Fruit fly (Drosophila melanogaster) whole organism, embryonic: Measurements from ENCODE around the gene CG15170.
A peak's percentile ranks its signal among the peaks of the same experiment; 100 is the strongest.

Experiments used
- Blimp-1 ChIP-seq: fragments of 200-800 bp; sonication (Bioruptor generic); optimal IDR thresholded peaks from 3 replicates; lab custom pipeline; 2018; ENCODE audit warnings: missing biosample characterization, missing genetic modification characterization, mild to moderate bottlenecking, moderate library complexity, missing genetic modification reagents
- CG10431 ChIP-seq: fragments of 200-800 bp; sonication (Bioruptor generic); optimal IDR thresholded peaks from 3 replicates; lab custom pipeline; 2018; ENCODE audit warnings: missing biosample characterization, mild to moderate bottlenecking, missing genetic modification characterization
- CG10979 ChIP-seq: fragments of 200-800 bp; sonication (Bioruptor generic); optimal IDR thresholded peaks from 2 replicates; lab custom pipeline; 2018; ENCODE audit warnings: missing biosample characterization, mild to moderate bottlenecking, missing genetic modification characterization, moderate library complexity
- CG11456 ChIP-seq: fragments of 200-800 bp; sonication (Bioruptor generic); IDR thresholded peaks from 3 replicates; pipeline ENCODE4 v1.3.6; 2022; ENCODE audit warnings: missing biosample characterization, missing genetic modification characterization
- CG11504 ChIP-seq: fragments of 200-800 bp; sonication (Bioruptor generic); optimal IDR thresholded peaks from 3 replicates; lab custom pipeline; 2019; ENCODE audit warnings: missing biosample characterization, mild to moderate bottlenecking, missing genetic modification characterization, moderate library complexity
- CG11696 ChIP-seq: fragments of 200-800 bp; sonication (Bioruptor generic); IDR thresholded peaks from 2 replicates; pipeline ENCODE4 v1.3.6; 2022; ENCODE audit warnings: missing biosample characterization, missing genetic modification characterization
- CG13424 ChIP-seq: fragments of 200-800 bp; sonication (Bioruptor generic); optimal IDR thresholded peaks from 2 replicates; lab custom pipeline; 2019; ENCODE audit warnings: missing biosample characterization, mild to moderate bottlenecking, missing genetic modification characterization, moderate library complexity
- CG14710 ChIP-seq: fragments of 200-800 bp; sonication (Bioruptor generic); optimal IDR thresholded peaks from 3 replicates; lab custom pipeline; 2019; ENCODE audit warnings: missing biosample characterization, mild to moderate bottlenecking, missing genetic modification characterization, moderate library complexity
- CG15601 ChIP-seq: fragments of 200-800 bp; sonication (Bioruptor generic); optimal IDR thresholded peaks from 3 replicates; lab custom pipeline; 2019; ENCODE audit warnings: missing biosample characterization, mild to moderate bottlenecking, missing genetic modification characterization, moderate library complexity
- CG1603 ChIP-seq: fragments of 200-800 bp; sonication (Bioruptor generic); optimal IDR thresholded peaks from 2 replicates; lab custom pipeline; 2019; ENCODE audit warnings: missing biosample characterization, mild to moderate bottlenecking, missing genetic modification characterization, moderate library complexity
- CG16815 ChIP-seq: fragments of 200-800 bp; sonication (Bioruptor generic); optimal IDR thresholded peaks from 3 replicates; lab custom pipeline; 2017; ENCODE audit warnings: missing biosample characterization, mild to moderate bottlenecking, missing genetic modification characterization
- CG17328 ChIP-seq: fragments of 200-800 bp; sonication (Bioruptor generic); IDR thresholded peaks from 2 replicates; pipeline ENCODE4 v1.3.6; 2022; ENCODE audit warnings: missing biosample characterization, missing genetic modification characterization
- CG17359 ChIP-seq: fragments of 200-800 bp; sonication (Bioruptor generic); optimal IDR thresholded peaks from 3 replicates; lab custom pipeline; 2018; ENCODE audit warnings: missing biosample characterization, mild to moderate bottlenecking, missing genetic modification characterization, moderate library complexity
- CG2129 ChIP-seq: fragments of 200-800 bp; sonication (Bioruptor generic); IDR thresholded peaks from 2 replicates; pipeline ENCODE4 v1.3.6; 2022; ENCODE audit warnings: missing biosample characterization, missing genetic modification characterization; ENCODE audit not compliant: partially characterized antibody
- CG31441 ChIP-seq: fragments of 200-800 bp; sonication (Bioruptor generic); IDR thresholded peaks from 2 replicates; pipeline ENCODE4 v1.3.6; 2022; ENCODE audit warnings: missing biosample characterization, missing genetic modification characterization
- CG32772 ChIP-seq: fragments of 200-800 bp; sonication (Bioruptor generic); IDR thresholded peaks from 2 replicates; pipeline ENCODE4 v1.3.6; 2022; ENCODE audit warnings: missing biosample characterization, missing genetic modification characterization
- CG4424 ChIP-seq: fragments of 200-800 bp; sonication (Bioruptor generic); optimal IDR thresholded peaks from 3 replicates; lab custom pipeline; 2016; ENCODE audit warnings: missing biosample characterization, missing genetic modification characterization
- CG6689 ChIP-seq: fragments of 200-800 bp; sonication (Bioruptor generic); IDR thresholded peaks from 2 replicates; pipeline ENCODE4 v1.3.6; 2022; ENCODE audit warnings: missing biosample characterization, missing genetic modification characterization
- CG8388 ChIP-seq: fragments of 200-800 bp; sonication (Bioruptor generic); optimal IDR thresholded peaks from 2 replicates; lab custom pipeline; 2019; ENCODE audit warnings: missing biosample characterization, mild to moderate bottlenecking, missing genetic modification characterization, moderate library complexity
- CG8924 ChIP-seq: fragments of 200-800 bp; optimal IDR thresholded peaks from 3 replicates; lab custom pipeline; 2019; ENCODE audit warnings: missing biosample characterization, mild to moderate bottlenecking, missing genetic modification characterization, moderate library complexity
- CG9727 ChIP-seq: fragments of 200-800 bp; sonication (Bioruptor generic); optimal IDR thresholded peaks from 3 replicates; lab custom pipeline; 2017; ENCODE audit warnings: missing biosample characterization, mild to moderate bottlenecking, missing genetic modification characterization
- CoRest ChIP-seq: fragments of 200-800 bp; sonication (Bioruptor generic); optimal IDR thresholded peaks from 3 replicates; lab custom pipeline; 2018; ENCODE audit warnings: missing biosample characterization, mild to moderate bottlenecking, missing genetic modification characterization, moderate library complexity
- D ChIP-seq, 2 experiments: fragments of 200-800 bp in 1 of 2; fragments of >200 bp in 1 of 2; sonication (Bioruptor generic) in 1 of 2; optimal IDR thresholded peaks; 2 replicates in 1 of 2; 3 replicates in 1 of 2; lab custom pipeline; 2017; ENCODE audit warnings: mild to moderate bottlenecking in 1 of 2, missing biosample characterization in 1 of 2, missing genetic modification characterization in 1 of 2, missing genetic modification reagents in 1 of 2
- D19A ChIP-seq: fragments of 200-800 bp; optimal IDR thresholded peaks from 3 replicates; lab custom pipeline; 2019; ENCODE audit warnings: missing biosample characterization, mild to moderate bottlenecking, missing genetic modification characterization, moderate library complexity
- Drgx ChIP-seq: fragments of 200-800 bp; sonication (Bioruptor generic); IDR thresholded peaks from 2 replicates; pipeline ENCODE4 v1.3.6; 2022; ENCODE audit warnings: missing biosample characterization, missing genetic modification characterization
- Eip74EF ChIP-seq, 2 experiments: fragments of 200-800 bp in 1 of 2; fragments of >200 bp in 1 of 2; sonication (Bioruptor generic) in 1 of 2; optimal IDR thresholded peaks; 2 replicates each; lab custom pipeline; 2017 to 2019; ENCODE audit warnings: missing biosample characterization in 2 of 2, missing genetic modification characterization in 2 of 2, mild to moderate bottlenecking in 1 of 2, moderate library complexity in 1 of 2
- H2.0 ChIP-seq: fragments of 200-800 bp; sonication (Bioruptor generic); IDR thresholded peaks from 2 replicates; pipeline ENCODE4 v1.3.6; 2022; ENCODE audit warnings: missing biosample characterization, missing genetic modification characterization
- Oli ChIP-seq: fragments of 200-800 bp; sonication (Bioruptor generic); optimal IDR thresholded peaks from 2 replicates; lab custom pipeline; 2018; ENCODE audit warnings: missing biosample characterization, mild to moderate bottlenecking, missing genetic modification characterization, moderate library complexity
- Ptx1 ChIP-seq: fragments of 200-800 bp; sonication (Bioruptor generic); IDR thresholded peaks from 2 replicates; pipeline ENCODE4 v1.3.6; 2022; ENCODE audit warnings: missing biosample characterization, missing genetic modification characterization
- Sox100B ChIP-seq: fragments of 200-800 bp; sonication (Bioruptor generic); optimal IDR thresholded peaks from 3 replicates; lab custom pipeline; 2018; ENCODE audit warnings: missing biosample characterization, mild to moderate bottlenecking, missing genetic modification characterization
- Sox102F ChIP-seq: fragments of 200-800 bp; sonication (Bioruptor generic); optimal IDR thresholded peaks from 2 replicates; lab custom pipeline; 2018; ENCODE audit warnings: missing biosample characterization, mild to moderate bottlenecking, missing genetic modification characterization, moderate library complexity
- Xbp1 ChIP-seq: fragments of 200-800 bp; sonication (Bioruptor generic); optimal IDR thresholded peaks from 3 replicates; lab custom pipeline; 2016; ENCODE audit warnings: missing biosample characterization, mild to moderate bottlenecking, missing genetic modification characterization
- aop ChIP-seq: fragments of 200-800 bp; sonication (Bioruptor generic); IDR thresholded peaks from 2 replicates; pipeline ENCODE4 v1.3.6; 2022; ENCODE audit warnings: missing biosample characterization, missing genetic modification characterization
- cas ChIP-seq: fragments of 200-800 bp; sonication (Bioruptor generic); IDR thresholded peaks from 2 replicates; pipeline ENCODE4 v1.3.6; 2022; ENCODE audit warnings: missing biosample characterization, missing genetic modification characterization
- ci ChIP-seq: fragments of 200-800 bp; sonication (Bioruptor generic); IDR thresholded peaks from 3 replicates; pipeline ENCODE4 v1.3.6; 2022; ENCODE audit warnings: missing biosample characterization, missing genetic modification characterization
- dmrt11E ChIP-seq: fragments of 200-800 bp; sonication (Bioruptor generic); optimal IDR thresholded peaks from 3 replicates; lab custom pipeline; 2018; ENCODE audit warnings: missing biosample characterization, mild to moderate bottlenecking, missing genetic modification characterization, moderate library complexity
- fd96Cb ChIP-seq: fragments of 200-800 bp; sonication (Bioruptor generic); optimal IDR thresholded peaks from 2 replicates; lab custom pipeline; 2018; ENCODE audit warnings: missing biosample characterization, mild to moderate bottlenecking, missing genetic modification characterization, moderate library complexity
- gsb-n ChIP-seq: fragments of 200-800 bp; sonication (Bioruptor generic); optimal IDR thresholded peaks from 3 replicates; lab custom pipeline; 2018; ENCODE audit warnings: missing biosample characterization, mild to moderate bottlenecking, missing genetic modification characterization
- nerfin-2 ChIP-seq: fragments of 200-800 bp; sonication (Bioruptor generic); IDR thresholded peaks from 2 replicates; pipeline ENCODE4 v1.3.6; 2022; ENCODE audit warnings: missing biosample characterization, missing genetic modification characterization; ENCODE audit not compliant: partially characterized antibody
- phol ChIP-seq: fragments of 200-800 bp; sonication (Bioruptor generic); optimal IDR thresholded peaks from 3 replicates; lab custom pipeline; 2018; ENCODE audit warnings: missing biosample characterization, mild to moderate bottlenecking, missing genetic modification characterization, moderate library complexity
- row ChIP-seq: fragments of 200-800 bp; sonication (Bioruptor generic); IDR thresholded peaks from 3 replicates; pipeline ENCODE4 v1.3.6; 2022; ENCODE audit warnings: missing biosample characterization, missing genetic modification characterization
- sim ChIP-seq: fragments of 200-800 bp; sonication (Bioruptor generic); IDR thresholded peaks from 2 replicates; pipeline ENCODE4 v1.3.6; 2022; ENCODE audit warnings: missing biosample characterization, missing genetic modification characterization
- sr ChIP-seq: fragments of 200-800 bp; sonication (Bioruptor generic); IDR thresholded peaks from 3 replicates; pipeline ENCODE4 v1.3.6; 2022; ENCODE audit warnings: missing biosample characterization, missing genetic modification characterization
- trem ChIP-seq: fragments of 200-800 bp; optimal IDR thresholded peaks from 3 replicates; lab custom pipeline; 2019; ENCODE audit warnings: missing biosample characterization, mild to moderate bottlenecking, missing genetic modification characterization, moderate library complexity
- unpg ChIP-seq: fragments of 200-800 bp; sonication (Bioruptor generic); optimal IDR thresholded peaks from 3 replicates; lab custom pipeline; 2018; ENCODE audit warnings: missing biosample characterization, mild to moderate bottlenecking, missing genetic modification characterization, moderate library complexity
- vvl ChIP-seq: fragments of 200-800 bp; sonication (Bioruptor generic); IDR thresholded peaks from 2 replicates; pipeline ENCODE4 v1.3.6; 2022; ENCODE audit warnings: missing biosample characterization, missing genetic modification characterization
- wdn ChIP-seq: fragments of 200-800 bp; sonication (Bioruptor generic); IDR thresholded peaks from 2 replicates; pipeline ENCODE4 v1.3.6; 2022; ENCODE audit warnings: missing biosample characterization, missing genetic modification characterization
- z ChIP-seq: fragments of 200-800 bp; sonication (Bioruptor generic); IDR thresholded peaks from 3 replicates; pipeline ENCODE4 v1.3.6; 2022; ENCODE audit warnings: missing biosample characterization, missing genetic modification characterization

CG15170 gene

DNA sequence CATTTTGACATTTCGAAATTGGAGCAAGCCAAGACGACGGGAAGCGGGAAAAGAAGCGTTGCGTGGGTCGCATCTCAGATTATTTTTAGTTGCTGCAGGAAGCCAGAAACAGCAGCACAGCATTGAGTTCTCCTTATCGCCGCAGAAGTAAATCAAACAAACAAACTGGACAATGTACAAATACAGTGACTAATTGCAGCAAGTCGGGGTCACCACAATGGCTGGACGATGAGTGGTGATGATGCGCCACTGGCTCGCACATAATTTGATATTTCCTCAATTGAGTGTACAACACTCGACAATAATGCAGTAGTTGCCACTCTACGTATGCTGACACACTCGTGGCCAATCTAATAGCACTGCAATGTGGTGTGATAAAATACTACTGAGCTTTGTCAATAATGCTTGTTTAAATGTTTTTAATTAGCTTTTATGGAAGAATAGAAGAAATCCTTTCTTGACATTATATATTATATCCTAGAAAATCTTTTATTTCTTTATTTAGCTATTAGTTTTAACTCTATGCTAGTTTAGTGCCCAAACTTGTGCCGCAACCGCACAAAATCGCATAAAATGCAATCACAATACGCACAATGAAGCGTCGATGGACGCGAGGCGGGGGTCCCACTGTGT lies 8.0 kb downstream of the CG15170 start (continued):
- peak; percentile 48 for TF ChIP-seq fd96Cb (tag; lab: Kevin White, UChicago)
- no peak for TF ChIP-seq CG2129 (GFP tag; lab: Robert Waterston, UW)
- TF ChIP-seq Eip74EF (GFP tag; optimal IDR thresholded peaks at IDR 0.05; lab: Kevin White, UChicago): peak; percentile 10 to 60
- TF ChIP-seq wdn (GFP tag; lab: Robert Waterston, UW): no peak
- TF ChIP-seq CG11504 (tag; lab: Kevin White, UChicago): peak; percentile 47
- peak; percentile 59 for TF ChIP-seq gsb-n
- peak; percentile 56 for TF ChIP-seq phol (tag; lab: Kevin White, UChicago)
- TF ChIP-seq z (GFP tag; lab: Robert Waterston, UW): peak; percentile 33; the same call in 1 of the 3 replicates
- peak; percentile 85 for TF ChIP-seq Drgx (GFP tag; lab: Robert Waterston, UW)
- TF ChIP-seq CG4424 (GFP tag; lab: Kevin White, UChicago): peak; percentile 18
- peak; percentile 49 for TF ChIP-seq CG6689
- peak; percentile 52 for TF ChIP-seq row
- peak; percentile 32 for TF ChIP-seq CG9727
- peak; percentile 0 for TF ChIP-seq CG16815 (GFP tag; lab: Kevin White, UChicago)
- TF ChIP-seq Sox102F (GFP tag; lab: Kevin White, UChicago): peak; percentile 69
- no peak for TF ChIP-seq CG32772
- TF ChIP-seq CoRest (tag; lab: Kevin White, UChicago): peak; percentile 16
- TF ChIP-seq D (optimal IDR thresholded peaks at IDR 0.05; lab: Kevin White, UChicago): no peak
- TF ChIP-seq D (GFP tag; optimal IDR thresholded peaks at IDR 0.05; lab: Kevin White, UChicago): peak; percentile 61
- peak; percentile 32 for TF ChIP-seq trem (tag; lab: Kevin White, UChicago)
- peak; percentile 36; the same call in 1 of the 3 replicates for TF ChIP-seq sr (GFP tag; lab: Robert Waterston, UW)
- TF ChIP-seq Ptx1 (GFP tag; lab: Robert Waterston, UW): 0 out of 2 replicates have a peak, but pooled peaks have one; percentile 8
- peak; percentile 38; the same call in 1 of the 2 replicates for TF ChIP-seq H2.0 (GFP tag; lab: Robert Waterston, UW)
- TF ChIP-seq CG10431: peak; percentile 55
- peak; percentile 39 for TF ChIP-seq Oli (tag; lab: Kevin White, UChicago)
- TF ChIP-seq CG11696 (GFP tag; lab: Robert Waterston, UW): peak; percentile 91
- TF ChIP-seq vvl (GFP tag; lab: Robert Waterston, UW): peak; percentile 60; the same call in 1 of the 2 replicates
- peak; percentile 45 for TF ChIP-seq CG17328
- peak; percentile 22; the same call in 1 of the 3 replicates for TF ChIP-seq ci (GFP tag; lab: Robert Waterston, UW)
- TF ChIP-seq CG17359 (tag; lab: Kevin White, UChicago): peak; percentile 64
- no peak for TF ChIP-seq CG1603 (tag; lab: Kevin White, UChicago)
- TF ChIP-seq Sox100B (GFP tag; lab: Kevin White, UChicago): peak; percentile 45
- TF ChIP-seq CG13424 (tag; lab: Kevin White, UChicago): peak; percentile 32
- TF ChIP-seq nerfin-2 (GFP tag; lab: Robert Waterston, UW): no peak
- TF ChIP-seq cas (GFP tag; lab: Robert Waterston, UW): no peak
- peak; percentile 31 for TF ChIP-seq unpg (GFP tag; lab: Kevin White, UChicago)
- TF ChIP-seq CG8388 (GFP tag; lab: Kevin White, UChicago): peak; percentile 46
- TF ChIP-seq CG31441 (GFP tag; lab: Robert Waterston, UW): peak; percentile 51; the same call in 1 of the 2 replicates
- TF ChIP-seq CG14710 (tag; lab: Kevin White, UChicago): peak; percentile 22
- peak; percentile 57 for TF ChIP-seq dmrt11E
- TF ChIP-seq CG8924 (tag; lab: Kevin White, UChicago): peak; percentile 46
- 0 out of 2 replicates have a peak, but pooled peaks have one; percentile 40 for TF ChIP-seq sim (GFP tag; lab: Robert Waterston, UW)
- TF ChIP-seq Blimp-1 (GFP tag; lab: Kevin White, UChicago): peak; percentile 54
- TF ChIP-seq CG11456 (GFP tag; lab: Robert Waterston, UW): no peak
- TF ChIP-seq CG10979 (tag; lab: Kevin White, UChicago): peak; percentile 64
- TF ChIP-seq CG15601 (tag; lab: Kevin White, UChicago): peak; percentile 45
- no peak for TF ChIP-seq aop (GFP tag; lab: Robert Waterston, UW)
- peak; percentile 20 for TF ChIP-seq Xbp1
- TF ChIP-seq D19A (tag; lab: Kevin White, UChicago): peak; percentile 26
